Worm (Caenorhabditis elegans) whole organism, early embryonic: ENCODE data around the gene ced-7.

Experiments
- B0310.2 ChIP-seq: sonication (generic microtip); optimal IDR thresholded peaks from 2 replicates; lab custom pipeline; 2016; ENCODE audit warnings: mild to moderate bottlenecking, missing genetic modification characterization, missing compliant biosample characterization
- F13C5.2 ChIP-seq: sonication (generic microtip); optimal IDR thresholded peaks from 2 replicates; lab custom pipeline; 2017; ENCODE audit warnings: mild to moderate bottlenecking, missing genetic modification characterization, inconsistent platforms, missing compliant biosample characterization
- aly-1 ChIP-seq: sonication (generic microtip); optimal IDR thresholded peaks from 2 replicates; lab custom pipeline; 2016; ENCODE audit warnings: missing genetic modification characterization, missing compliant biosample characterization
- ama-1 ChIP-seq: fragments of 150-350 bp; optimal IDR thresholded peaks from 2 replicates; lab custom pipeline; 2014
- ceh-13 ChIP-seq: fragments of 200-800 bp; sonication (Bioruptor generic); optimal IDR thresholded peaks from 2 replicates; lab custom pipeline; 2018; ENCODE audit warnings: mild to moderate bottlenecking, missing genetic modification characterization, missing compliant biosample characterization
- ceh-36 ChIP-seq: sonication (generic microtip); optimal IDR thresholded peaks from 2 replicates; lab custom pipeline; 2016; ENCODE audit warnings: missing genetic modification characterization, inconsistent platforms, missing compliant biosample characterization
- ets-7 ChIP-seq: sonication (generic microtip); optimal IDR thresholded peaks from 2 replicates; lab custom pipeline; 2016; ENCODE audit warnings: missing genotype, missing genetic modification characterization, missing compliant biosample characterization
- flt-1 ChIP-seq: fragments of 200-800 bp; sonication (Bioruptor generic); IDR thresholded peaks from 2 replicates; pipeline ENCODE4 v1.3.6; 2022; ENCODE audit warnings: missing genetic modification characterization, missing compliant biosample characterization
- hmbx-1 ChIP-seq: sonication (generic microtip); optimal IDR thresholded peaks from 2 replicates; lab custom pipeline; 2016; ENCODE audit warnings: mild to moderate bottlenecking, missing genetic modification characterization, missing compliant biosample characterization
- hmg-4 ChIP-seq: fragments of 200-800 bp; sonication (Bioruptor generic); optimal IDR thresholded peaks from 2 replicates; lab custom pipeline; 2018; ENCODE audit warnings: mild to moderate bottlenecking, missing genetic modification characterization, missing compliant biosample characterization
- hnd-1 ChIP-seq: sonication (generic microtip); optimal IDR thresholded peaks from 2 replicates; lab custom pipeline; 2016; ENCODE audit warnings: missing genetic modification characterization, missing compliant biosample characterization
- pes-1 ChIP-seq: fragments of 200-800 bp; sonication (Bioruptor generic); IDR thresholded peaks from 2 replicates; pipeline ENCODE4 v1.3.6; 2022; ENCODE audit warnings: missing genetic modification reagents, missing genetic modification characterization, missing compliant biosample characterization
- scrt-1 ChIP-seq: fragments of 200-800 bp; sonication (Bioruptor generic); IDR thresholded peaks from 2 replicates; pipeline ENCODE4 v1.3.6; 2022; ENCODE audit warnings: missing genetic modification characterization, missing compliant biosample characterization
- sea-1 ChIP-seq: fragments of 200-800 bp; sonication (Bioruptor generic); conservative IDR thresholded peaks from 2 replicates; pipeline ENCODE4 v1.3.6; 2022; ENCODE audit warnings: missing genetic modification characterization, missing compliant biosample characterization
- tbx-11 ChIP-seq: fragments of 200-800 bp; sonication (Bioruptor generic); IDR thresholded peaks from 2 replicates; pipeline ENCODE4 v1.3.6; 2022; ENCODE audit warnings: missing genetic modification characterization, missing compliant biosample characterization
- tbx-37 ChIP-seq: fragments of 200-800 bp; sonication (Bioruptor generic); conservative IDR thresholded peaks from 2 replicates; pipeline ENCODE4 v1.3.6; 2022; ENCODE audit warnings: missing genetic modification reagents, missing genetic modification characterization, missing compliant biosample characterization
- tra-4 ChIP-seq: sonication (generic microtip); optimal IDR thresholded peaks from 2 replicates; lab custom pipeline; 2017; ENCODE audit warnings: missing genetic modification characterization, missing compliant biosample characterization

Gene ced-7

DNA sequence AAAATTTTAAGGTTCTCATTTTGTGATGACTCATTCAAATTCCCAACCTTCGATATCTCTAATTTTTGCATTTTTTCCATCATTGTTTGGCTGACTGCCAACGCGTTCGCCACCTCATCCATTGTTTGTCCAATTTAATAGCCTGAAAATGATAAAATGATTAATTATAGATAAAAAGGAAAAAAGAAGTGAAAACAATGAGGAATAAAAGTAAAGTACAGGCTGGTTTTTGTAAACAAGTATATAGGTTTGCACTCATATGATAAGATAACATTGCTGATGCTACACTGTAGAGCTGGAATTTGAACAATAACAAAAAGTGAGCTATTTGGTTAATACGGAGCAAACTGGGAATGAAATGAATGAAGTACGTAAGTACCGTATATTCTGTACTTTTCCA is 2.4 kb upstream of the ced-7 start, which contains the start of gene C48B4.3:
Gene C48B4.3 (minus strand): TSS at position 149 of the 400 bp plus-strand sequence.
- TF ChIP-seq tra-4 (tag; lab: Kevin White, UChicago) (no peak), hmg-4 (no peak), aly-1 (tag; lab: Kevin White, UChicago) (no peak), ceh-13 (GFP tag; lab: Kevin White, UChicago) (no peak), sea-1 (GFP tag; lab: Robert Waterston, UW) (no peak), scrt-1 (GFP tag; lab: Robert Waterston, UW) (no peak), pes-1 (GFP tag; lab: Robert Waterston, UW) (no peak), B0310.2 (no peak), hnd-1 (tag; lab: Kevin White, UChicago) (no peak)

ce11 chrIII:9570869-9571268 is 9.0 kb downstream of the ced-7 start:
- TF ChIP-seq ets-7 (tag; lab: Kevin White, UChicago) (no peak), B0310.2 (no peak), ceh-13 (GFP tag; lab: Kevin White, UChicago) (no peak), ama-1 (lab: Kevin White, UChicago) (no peak), aly-1 (tag; lab: Kevin White, UChicago) (no peak), ceh-36 (no peak)

DNA sequence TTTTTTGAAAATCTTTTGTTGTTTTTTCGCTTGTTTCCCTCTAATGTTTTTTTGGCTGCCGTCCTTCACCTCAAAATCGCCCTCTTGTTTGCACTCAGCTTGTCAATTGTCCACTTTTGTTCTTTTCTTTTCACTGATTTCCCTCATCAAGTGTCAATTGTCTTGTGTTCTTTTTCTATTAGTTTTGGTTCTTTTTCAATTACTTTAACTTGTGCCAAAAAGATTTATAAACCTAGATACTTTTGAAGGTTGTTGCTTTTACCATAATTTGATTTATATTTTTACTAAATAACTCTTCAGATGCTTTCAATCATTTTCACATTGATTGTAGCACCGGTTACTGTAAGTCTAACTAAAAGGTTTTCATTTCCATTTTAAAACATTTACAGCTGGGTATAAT is 11.4 kb downstream of the ced-7 start, which contains the start of gene C48B4.13:
Gene C48B4.13 (plus strand): TSS at position 301 of the 400 bp plus-strand sequence.
- no peak for TF ChIP-seq hmg-4
- TF ChIP-seq tra-4 (tag; lab: Kevin White, UChicago) = no peak
- no peak for TF ChIP-seq scrt-1 (GFP tag; lab: Robert Waterston, UW)

DNA sequence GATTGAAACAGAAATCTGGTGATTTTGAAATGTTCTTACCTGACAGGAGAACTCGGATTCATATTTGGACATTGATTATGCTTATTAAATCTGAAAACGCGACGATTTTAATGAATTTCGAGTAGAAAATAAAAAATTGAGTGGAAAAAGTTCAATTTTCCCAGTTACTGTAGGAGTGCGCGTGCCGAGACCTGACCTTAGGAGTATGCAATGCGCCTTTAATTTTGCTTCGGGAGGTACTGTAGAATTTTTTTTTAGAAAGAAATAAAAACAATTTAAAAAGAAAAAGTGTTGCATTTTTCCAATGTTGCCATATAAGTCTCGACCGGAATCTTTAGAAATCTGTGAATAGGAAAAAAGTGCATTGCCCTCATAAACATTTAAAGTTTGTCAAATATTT is 13.9 kb downstream of the ced-7 start, which contains the start of gene C48B4.11:
Gene C48B4.11 (minus strand): TSS at position 143 of the 400 bp plus-strand sequence.
- no peak for TF ChIP-seq ceh-36
- TF ChIP-seq hmg-4 = no peak
- no peak for TF ChIP-seq flt-1 (GFP tag; lab: Robert Waterston, UW)
- TF ChIP-seq sea-1 (GFP tag; lab: Robert Waterston, UW) = no peak
- TF ChIP-seq tbx-37 (GFP tag; lab: Robert Waterston, UW) = no peak
- TF ChIP-seq tra-4 (tag; lab: Kevin White, UChicago) = no peak
- no peak for TF ChIP-seq aly-1 (tag; lab: Kevin White, UChicago)
- no peak for TF ChIP-seq pes-1 (GFP tag; lab: Robert Waterston, UW)
- TF ChIP-seq scrt-1 (GFP tag; lab: Robert Waterston, UW) = no peak
- no peak for TF ChIP-seq B0310.2
- no peak for TF ChIP-seq ama-1 (lab: Kevin White, UChicago)
- TF ChIP-seq ets-7 (tag; lab: Kevin White, UChicago) = no peak
- TF ChIP-seq ceh-13 (GFP tag; lab: Kevin White, UChicago) = no peak
- no peak for TF ChIP-seq F13C5.2
- TF ChIP-seq tbx-11 (GFP tag; lab: Robert Waterston, UW) = no peak
- no peak for TF ChIP-seq hnd-1 (tag; lab: Kevin White, UChicago)

DNA sequence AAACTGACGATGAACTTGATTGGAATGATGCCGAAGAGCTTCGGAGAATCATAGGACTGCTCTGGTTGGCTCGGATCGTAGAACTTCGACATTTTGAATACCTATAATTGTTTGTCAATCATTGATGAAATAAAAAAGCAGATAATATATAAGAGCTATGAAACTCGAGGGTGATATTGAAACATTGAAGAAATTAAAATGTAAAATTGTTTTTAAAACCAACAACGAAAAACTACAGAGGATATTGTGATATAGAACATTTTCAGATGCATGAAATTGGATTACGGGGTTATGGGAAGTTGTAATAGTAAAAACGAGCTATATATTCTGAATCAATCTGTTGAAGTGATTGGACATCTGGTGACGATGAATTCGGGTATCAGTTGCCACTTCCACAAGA is 15.5 kb downstream of the ced-7 start, which contains the start of gene C48B4.10:
Gene C48B4.10 (minus strand): TSS at position 101 of the 400 bp plus-strand sequence.
- TF ChIP-seq ceh-13 (GFP tag; lab: Kevin White, UChicago) (no peak), ets-7 (tag; lab: Kevin White, UChicago) (no peak), hnd-1 (tag; lab: Kevin White, UChicago) (no peak)

DNA sequence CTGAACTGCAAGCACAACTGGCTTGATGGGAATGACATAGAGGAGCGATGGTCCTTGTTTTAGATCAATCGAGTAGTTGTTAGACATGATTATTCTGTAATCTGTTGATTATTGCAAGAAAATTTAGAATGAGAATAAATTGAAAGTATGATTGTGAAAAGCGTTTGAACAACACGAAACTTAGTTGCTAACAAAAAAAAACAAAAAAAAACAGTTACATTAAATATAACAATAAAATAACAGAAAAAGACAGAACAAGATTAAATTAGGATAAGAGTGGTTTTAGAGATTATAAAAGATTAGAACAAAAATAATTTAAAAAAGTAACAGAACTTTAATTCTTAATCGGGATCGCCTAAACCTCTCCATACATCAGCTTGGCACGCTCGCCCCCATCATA is 16.7 kb downstream of the ced-7 start, which contains the start of gene C48B4.9:
Gene C48B4.9 (minus strand): TSS at position 101 of the 400 bp plus-strand sequence.
- TF ChIP-seq hmg-4 = no peak
- no peak for TF ChIP-seq hmbx-1
- TF ChIP-seq ceh-13 (GFP tag; lab: Kevin White, UChicago) = no peak
- no peak for TF ChIP-seq sea-1 (GFP tag; lab: Robert Waterston, UW)
- TF ChIP-seq flt-1 (GFP tag; lab: Robert Waterston, UW) = no peak
- no peak for TF ChIP-seq tbx-37 (GFP tag; lab: Robert Waterston, UW)
- TF ChIP-seq aly-1 (tag; lab: Kevin White, UChicago) = no peak
- TF ChIP-seq F13C5.2 = no peak
- TF ChIP-seq pes-1 (GFP tag; lab: Robert Waterston, UW) = no peak
- no peak for TF ChIP-seq B0310.2

DNA sequence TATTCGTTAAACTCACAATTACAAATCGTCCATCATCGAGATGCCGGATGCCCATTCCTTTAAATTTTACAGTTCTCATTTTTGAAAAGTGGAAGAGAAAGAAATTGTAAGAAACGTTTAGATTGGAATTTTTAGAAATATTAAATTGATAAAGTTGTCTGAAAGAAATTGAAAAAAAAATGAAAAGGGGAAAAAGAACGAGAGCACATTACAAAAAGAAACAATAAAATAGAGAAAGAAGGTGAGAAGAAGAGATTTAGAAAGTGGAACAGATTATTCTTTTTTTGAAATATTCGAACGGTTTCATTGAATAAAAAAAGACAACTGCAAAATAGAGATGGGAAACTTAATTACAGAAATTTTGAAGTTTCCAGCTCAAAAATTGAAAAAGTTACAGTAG is 18.7 kb downstream of the ced-7 start, which contains the start of gene C48B4.8:
Gene C48B4.8 (minus strand): TSS at position 101 of the 400 bp plus-strand sequence.
- no peak for TF ChIP-seq aly-1 (tag; lab: Kevin White, UChicago)
- TF ChIP-seq ceh-36 = no peak
- TF ChIP-seq ets-7 (tag; lab: Kevin White, UChicago) = no peak
- TF ChIP-seq hmbx-1 = no peak
- no peak for TF ChIP-seq F13C5.2
- no peak for TF ChIP-seq tbx-37 (GFP tag; lab: Robert Waterston, UW)
- TF ChIP-seq pes-1 (GFP tag; lab: Robert Waterston, UW) = no peak
- TF ChIP-seq tbx-11 (GFP tag; lab: Robert Waterston, UW) = no peak
- TF ChIP-seq hmg-4 = no peak
- no peak for TF ChIP-seq flt-1 (GFP tag; lab: Robert Waterston, UW)
- no peak for TF ChIP-seq B0310.2
- no peak for TF ChIP-seq scrt-1 (GFP tag; lab: Robert Waterston, UW)
- no peak for TF ChIP-seq ceh-13 (GFP tag; lab: Kevin White, UChicago)
- TF ChIP-seq sea-1 (GFP tag; lab: Robert Waterston, UW) = no peak
- no peak for TF ChIP-seq ama-1 (lab: Kevin White, UChicago)
- TF ChIP-seq tra-4 (tag; lab: Kevin White, UChicago) = no peak
- no peak for TF ChIP-seq hnd-1 (tag; lab: Kevin White, UChicago)

- TF ChIP-seq hmbx-1 (no peak), F13C5.2 (no peak), hnd-1 (tag; lab: Kevin White, UChicago) (no peak), sea-1 (GFP tag; lab: Robert Waterston, UW) (no peak), hmg-4 (no peak), tra-4 (tag; lab: Kevin White, UChicago) (no peak), pes-1 (GFP tag; lab: Robert Waterston, UW) (no peak), tbx-37 (GFP tag; lab: Robert Waterston, UW) (no peak), ama-1 (lab: Kevin White, UChicago) (no peak), ceh-36 (no peak), scrt-1 (GFP tag; lab: Robert Waterston, UW) (no peak), aly-1 (tag; lab: Kevin White, UChicago) (no peak)
Measured at ce11 chrIII:9559381-9559881, 20.5 kb downstream of the ced-7 start, which contains the start of gene C48B4.7. Gene C48B4.7 (minus strand): TSS chrIII:9559431.
